Fruit fly (Drosophila melanogaster) whole organism, embryonic: ENCODE results near the gene CG1628.

Experiments
- Asciz ChIP-seq: fragments of 200-800 bp; sonication (Bioruptor generic); optimal IDR thresholded peaks from 2 replicates; lab custom pipeline; 2017; ENCODE audit warnings: missing biosample characterization, mild to moderate bottlenecking, missing genetic modification characterization, missing genetic modification reagents
- B-H1 ChIP-seq: fragments of 200-800 bp; sonication (Bioruptor generic); IDR thresholded peaks from 3 replicates; pipeline ENCODE4 v1.3.6; 2022; ENCODE audit warnings: missing biosample characterization, missing genetic modification characterization
- CG13775 ChIP-seq: fragments of 200-800 bp; sonication (Bioruptor generic); optimal IDR thresholded peaks from 3 replicates; lab custom pipeline; 2017; ENCODE audit warnings: missing biosample characterization, mild to moderate bottlenecking, missing genetic modification characterization
- CG14860 ChIP-seq: fragments of 200-800 bp; sonication (Bioruptor generic); IDR thresholded peaks from 3 replicates; pipeline ENCODE4 v1.3.6; 2022; ENCODE audit warnings: missing biosample characterization, missing genetic modification characterization; ENCODE audit not compliant: partially characterized antibody
- CG15514 ChIP-seq: fragments of 200-800 bp; sonication (Bioruptor generic); optimal IDR thresholded peaks from 3 replicates; lab custom pipeline; 2017; ENCODE audit warnings: missing biosample characterization, missing genetic modification characterization, mild to moderate bottlenecking, moderate library complexity, missing genetic modification reagents
- Fer1 ChIP-seq: fragments of 200-800 bp; sonication (Bioruptor generic); optimal IDR thresholded peaks from 2 replicates; lab custom pipeline; 2017; ENCODE audit warnings: missing biosample characterization, mild to moderate bottlenecking, missing genetic modification characterization
- Mes4 ChIP-seq: fragments of 200-800 bp; sonication (Bioruptor generic); optimal IDR thresholded peaks from 2 replicates; lab custom pipeline; 2016; ENCODE audit warnings: missing biosample characterization, missing genetic modification characterization
- mam ChIP-seq: fragments of 200-800 bp; sonication (Bioruptor generic); optimal IDR thresholded peaks from 3 replicates; lab custom pipeline; 2016; ENCODE audit warnings: missing biosample characterization, missing genetic modification characterization

DNA sequence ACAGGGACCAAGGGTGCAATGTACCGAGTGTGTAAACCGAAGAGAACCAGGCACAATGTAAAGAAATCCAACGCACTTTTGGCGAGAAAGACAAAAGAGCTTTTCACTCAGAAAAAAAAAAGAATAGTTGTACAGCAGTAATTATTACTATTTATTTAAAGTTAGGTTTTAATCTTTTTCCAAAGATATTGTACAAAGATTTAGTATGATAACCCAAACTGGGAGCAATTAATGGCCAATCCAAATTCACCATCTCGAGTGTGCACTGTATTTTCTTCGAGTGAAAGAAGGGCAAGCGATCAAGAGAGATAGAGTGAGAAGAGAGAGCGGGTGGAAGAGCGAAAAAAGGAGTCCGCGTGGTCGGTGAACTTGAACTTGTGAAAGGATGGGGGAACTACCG, 18.1 kb downstream of the CG1628 start:
- TF ChIP-seq Mes4 (GFP tag; lab: Kevin White, UChicago), result no peak
- no peak for TF ChIP-seq Fer1
- TF ChIP-seq mam (GFP tag; lab: Kevin White, UChicago), result no peak
- TF ChIP-seq CG15514 (GFP tag; lab: Kevin White, UChicago), result no peak
- no peak for TF ChIP-seq CG13775 (GFP tag; lab: Kevin White, UChicago)
- TF ChIP-seq Asciz (GFP tag; lab: Kevin White, UChicago), result no peak
- no peak for TF ChIP-seq B-H1 (GFP tag; lab: Robert Waterston, UW)
- TF ChIP-seq CG14860, result no peak
